Fruit fly (Drosophila melanogaster) whole organism, embryonic: ENCODE data around the gene CG7101.

Experiments
- CG10267 ChIP-seq: fragments of 200-800 bp; sonication (Bioruptor generic); optimal IDR thresholded peaks from 2 replicates; lab custom pipeline; 2018; ENCODE audit warnings: missing biosample characterization, mild to moderate bottlenecking, missing genetic modification characterization, moderate library complexity
- CG11695 ChIP-seq: fragments of 200-800 bp; sonication (Bioruptor generic); IDR thresholded peaks from 3 replicates; pipeline ENCODE4 v1.3.6; 2022; ENCODE audit warnings: missing biosample characterization, missing genetic modification characterization
- CG12071 ChIP-seq: fragments of 200-800 bp; sonication (Bioruptor generic); optimal IDR thresholded peaks from 3 replicates; lab custom pipeline; 2018; ENCODE audit warnings: missing biosample characterization, mild to moderate bottlenecking, missing genetic modification characterization
- CG12155 ChIP-seq: fragments of 200-800 bp; sonication (Bioruptor generic); optimal IDR thresholded peaks from 3 replicates; lab custom pipeline; 2016; ENCODE audit warnings: missing biosample characterization, missing genetic modification characterization
- CG12744 ChIP-seq: fragments of 200-800 bp; sonication (Bioruptor generic); optimal IDR thresholded peaks from 2 replicates; lab custom pipeline; 2016; ENCODE audit warnings: missing biosample characterization, missing genetic modification characterization
- CG13287 ChIP-seq: fragments of 200-800 bp; sonication (Bioruptor generic); IDR thresholded peaks from 2 replicates; pipeline ENCODE4 v1.3.6; 2022; ENCODE audit warnings: missing biosample characterization, missing genetic modification characterization; ENCODE audit not compliant: partially characterized antibody
- CG15269 ChIP-seq: fragments of 200-800 bp; sonication (Bioruptor generic); optimal IDR thresholded peaks from 2 replicates; lab custom pipeline; 2018; ENCODE audit warnings: missing biosample characterization, mild to moderate bottlenecking, missing genetic modification characterization, moderate library complexity
- CG1529 ChIP-seq: fragments of 200-800 bp; sonication (Bioruptor generic); optimal IDR thresholded peaks from 3 replicates; lab custom pipeline; 2018; ENCODE audit warnings: missing biosample characterization, missing genetic modification characterization
- CG16779 ChIP-seq: fragments of 200-800 bp; sonication (Bioruptor generic); IDR thresholded peaks from 2 replicates; pipeline ENCODE4 v1.3.6; 2022; ENCODE audit warnings: missing biosample characterization, missing genetic modification characterization
- CG16863 ChIP-seq: fragments of 200-800 bp; sonication (Bioruptor generic); optimal IDR thresholded peaks from 3 replicates; lab custom pipeline; 2016; ENCODE audit warnings: missing biosample characterization, missing genetic modification characterization
- CG17912 ChIP-seq: fragments of 200-800 bp; sonication (Bioruptor generic); optimal IDR thresholded peaks from 2 replicates; lab custom pipeline; 2018; ENCODE audit warnings: missing biosample characterization, mild to moderate bottlenecking, missing genetic modification characterization
- CG18619 ChIP-seq: fragments of 200-800 bp; sonication (Bioruptor generic); optimal IDR thresholded peaks from 3 replicates; lab custom pipeline; 2017; ENCODE audit warnings: missing biosample characterization, mild to moderate bottlenecking, missing genetic modification characterization
- CG2875 ChIP-seq: fragments of 200-800 bp; sonication (Bioruptor generic); optimal IDR thresholded peaks from 2 replicates; lab custom pipeline; 2017; ENCODE audit warnings: missing biosample characterization, mild to moderate bottlenecking, missing genetic modification characterization, missing genetic modification reagents
- CG3163 ChIP-seq: fragments of 200-800 bp; sonication (Bioruptor generic); optimal IDR thresholded peaks from 3 replicates; lab custom pipeline; 2016; ENCODE audit warnings: missing biosample characterization, missing genetic modification characterization
- CG34376 ChIP-seq: fragments of 200-800 bp; sonication (Bioruptor generic); optimal IDR thresholded peaks from 2 replicates; lab custom pipeline; 2018; ENCODE audit warnings: missing biosample characterization, mild to moderate bottlenecking, missing genetic modification characterization
- CG3847 ChIP-seq: fragments of 200-800 bp; sonication (Bioruptor generic); IDR thresholded peaks from 2 replicates; pipeline ENCODE4 v1.3.6; 2022; ENCODE audit warnings: missing biosample characterization, missing genetic modification characterization
- CG6175 ChIP-seq: fragments of 200-800 bp; sonication (Bioruptor generic); IDR thresholded peaks from 3 replicates; pipeline ENCODE4 v1.3.6; 2022; ENCODE audit warnings: missing biosample characterization, missing genetic modification characterization
- CG8089 ChIP-seq: fragments of 200-800 bp; sonication (Bioruptor generic); optimal IDR thresholded peaks from 3 replicates; lab custom pipeline; 2016; ENCODE audit warnings: missing biosample characterization, missing genetic modification characterization
- Camta ChIP-seq: fragments of 200-800 bp; sonication (Bioruptor generic); optimal IDR thresholded peaks from 2 replicates; lab custom pipeline; 2016; ENCODE audit warnings: missing biosample characterization, missing genetic modification characterization
- CkIIα-i1 ChIP-seq: fragments of 200-800 bp; sonication (Bioruptor generic); IDR thresholded peaks from 2 replicates; pipeline ENCODE4 v1.3.6; 2022; ENCODE audit warnings: missing biosample characterization, missing genetic modification characterization
- CoRest ChIP-seq: fragments of 200-800 bp; sonication (Bioruptor generic); optimal IDR thresholded peaks from 3 replicates; lab custom pipeline; 2018; ENCODE audit warnings: missing biosample characterization, mild to moderate bottlenecking, missing genetic modification characterization, moderate library complexity
- D ChIP-seq, 2 experiments: fragments of 200-800 bp in 1 of 2; fragments of >200 bp in 1 of 2; sonication (Bioruptor generic) in 1 of 2; optimal IDR thresholded peaks; 2 replicates in 1 of 2; 3 replicates in 1 of 2; lab custom pipeline; 2017; ENCODE audit warnings: mild to moderate bottlenecking in 1 of 2, missing biosample characterization in 1 of 2, missing genetic modification characterization in 1 of 2, missing genetic modification reagents in 1 of 2
- Dp ChIP-seq: fragments of 200-800 bp; sonication (Bioruptor generic); optimal IDR thresholded peaks from 2 replicates; lab custom pipeline; 2018; ENCODE audit warnings: missing biosample characterization, mild to moderate bottlenecking, missing genetic modification characterization, moderate library complexity
- H2.0 ChIP-seq: fragments of 200-800 bp; sonication (Bioruptor generic); IDR thresholded peaks from 2 replicates; pipeline ENCODE4 v1.3.6; 2022; ENCODE audit warnings: missing biosample characterization, missing genetic modification characterization
- Hey ChIP-seq: fragments of 200-800 bp; sonication (Bioruptor generic); optimal IDR thresholded peaks from 3 replicates; lab custom pipeline; 2018; ENCODE audit warnings: missing biosample characterization, mild to moderate bottlenecking, missing genetic modification characterization
- HmgZ ChIP-seq: fragments of 200-800 bp; sonication (Bioruptor generic); optimal IDR thresholded peaks from 2 replicates; lab custom pipeline; 2018; ENCODE audit warnings: missing biosample characterization, mild to moderate bottlenecking, missing genetic modification characterization
- Hr3 ChIP-seq: fragments of 200-800 bp; sonication (Bioruptor generic); optimal IDR thresholded peaks from 3 replicates; lab custom pipeline; 2016; ENCODE audit warnings: missing biosample characterization, missing genetic modification characterization
- Med ChIP-seq: fragments of 200-800 bp; sonication (Bioruptor generic); peaks from one replicate; lab custom pipeline; 2016; ENCODE audit warnings: missing biosample characterization, missing genetic modification characterization, mild to moderate bottlenecking, inconsistent platforms, moderate library complexity
- Nf-YB ChIP-seq: fragments of 200-800 bp; sonication (Bioruptor generic); optimal IDR thresholded peaks from 3 replicates; lab custom pipeline; 2019; ENCODE audit warnings: missing biosample characterization, mild to moderate bottlenecking, missing genetic modification characterization, moderate library complexity
- Oli ChIP-seq: fragments of 200-800 bp; sonication (Bioruptor generic); optimal IDR thresholded peaks from 2 replicates; lab custom pipeline; 2018; ENCODE audit warnings: missing biosample characterization, mild to moderate bottlenecking, missing genetic modification characterization, moderate library complexity
- Rx ChIP-seq: fragments of 200-800 bp; sonication (Bioruptor generic); IDR thresholded peaks from 2 replicates; pipeline ENCODE4 v1.3.6; 2022; ENCODE audit warnings: missing biosample characterization, missing genetic modification characterization
- Sry-δ ChIP-seq: fragments of 200-800 bp; sonication (Bioruptor generic); optimal IDR thresholded peaks from 2 replicates; lab custom pipeline; 2016; ENCODE audit warnings: missing biosample characterization, missing genetic modification characterization
- Tbp ChIP-seq: fragments of >200 bp; optimal IDR thresholded peaks from 2 replicates; lab custom pipeline; 2018; ENCODE audit warnings: missing biosample characterization, missing genetic modification characterization
- Trl ChIP-seq, 3 experiments: fragments of >200 bp in 2 of 3; fragments of 200-800 bp in 1 of 3; sonication (Bioruptor generic) in 1 of 3; optimal IDR thresholded peaks; 2 replicates in 1 of 3; 3 replicates in 2 of 3; lab custom pipeline; 2016 to 2017; ENCODE audit warnings: missing biosample characterization in 1 of 3, missing genetic modification characterization in 1 of 3
- Xrp1 ChIP-seq: fragments of 200-800 bp; sonication (Bioruptor generic); IDR thresholded peaks from 2 replicates; pipeline ENCODE4 v1.3.6; 2022; ENCODE audit warnings: missing biosample characterization, missing genetic modification characterization
- cg ChIP-seq: fragments of 200-800 bp; sonication (Bioruptor generic); optimal IDR thresholded peaks from 3 replicates; lab custom pipeline; 2019; ENCODE audit warnings: missing biosample characterization, mild to moderate bottlenecking, missing genetic modification characterization, moderate library complexity
- dimm ChIP-seq: fragments of 200-800 bp; sonication (Bioruptor generic); IDR thresholded peaks from 2 replicates; pipeline ENCODE4 v1.3.6; 2022; ENCODE audit warnings: missing biosample characterization, missing genetic modification characterization
- gcm ChIP-seq: fragments of 200-800 bp; sonication (Bioruptor generic); optimal IDR thresholded peaks from 2 replicates; lab custom pipeline; 2019; ENCODE audit warnings: missing biosample characterization, mild to moderate bottlenecking, missing genetic modification characterization, moderate library complexity
- hbn ChIP-seq: fragments of 200-800 bp; sonication (Bioruptor generic); IDR thresholded peaks from 2 replicates; pipeline ENCODE4 v1.3.6; 2022; ENCODE audit warnings: missing biosample characterization, missing genetic modification characterization; ENCODE audit not compliant: partially characterized antibody
- jing ChIP-seq: fragments of 200-800 bp; sonication (Bioruptor generic); optimal IDR thresholded peaks from 2 replicates; lab custom pipeline; 2018; ENCODE audit warnings: missing biosample characterization, mild to moderate bottlenecking, missing genetic modification characterization
- kni ChIP-seq: fragments of 200-800 bp; sonication (Bioruptor generic); optimal IDR thresholded peaks from 3 replicates; lab custom pipeline; 2017; ENCODE audit warnings: mild to moderate bottlenecking, missing biosample characterization, missing genetic modification reagents, missing genetic modification characterization
- maf-S ChIP-seq: fragments of 200-800 bp; sonication (Bioruptor generic); optimal IDR thresholded peaks from 2 replicates; lab custom pipeline; 2016; ENCODE audit warnings: missing biosample characterization, missing genetic modification characterization
- nmo ChIP-seq: fragments of 200-800 bp; sonication (Bioruptor generic); optimal IDR thresholded peaks from 2 replicates; lab custom pipeline; 2018; ENCODE audit warnings: missing biosample characterization, mild to moderate bottlenecking, missing genetic modification characterization, moderate library complexity
- rib ChIP-seq: fragments of 200-800 bp; sonication (Bioruptor generic); IDR thresholded peaks from 2 replicates; pipeline ENCODE4 v1.3.6; 2022; ENCODE audit warnings: missing biosample characterization, missing genetic modification characterization
- sd ChIP-seq: fragments of 200-800 bp; sonication (Bioruptor generic); optimal IDR thresholded peaks from 3 replicates; lab custom pipeline; 2018; ENCODE audit warnings: missing biosample characterization, mild to moderate bottlenecking, missing genetic modification characterization, moderate library complexity
- seq ChIP-seq: fragments of 200-800 bp; sonication (Bioruptor generic); IDR thresholded peaks from 2 replicates; pipeline ENCODE4 v1.3.6; 2022; ENCODE audit warnings: missing biosample characterization, missing genetic modification characterization
- sisA ChIP-seq: fragments of 200-800 bp; sonication (Bioruptor generic); IDR thresholded peaks from 2 replicates; pipeline ENCODE4 v1.3.6; 2022; ENCODE audit warnings: missing biosample characterization, missing genetic modification characterization
- vfl ChIP-seq: fragments of 200-800 bp; sonication (Bioruptor generic); optimal IDR thresholded peaks from 2 replicates; lab custom pipeline; 2016; ENCODE audit warnings: missing biosample characterization, missing genetic modification characterization

CG7101 gene

DNA sequence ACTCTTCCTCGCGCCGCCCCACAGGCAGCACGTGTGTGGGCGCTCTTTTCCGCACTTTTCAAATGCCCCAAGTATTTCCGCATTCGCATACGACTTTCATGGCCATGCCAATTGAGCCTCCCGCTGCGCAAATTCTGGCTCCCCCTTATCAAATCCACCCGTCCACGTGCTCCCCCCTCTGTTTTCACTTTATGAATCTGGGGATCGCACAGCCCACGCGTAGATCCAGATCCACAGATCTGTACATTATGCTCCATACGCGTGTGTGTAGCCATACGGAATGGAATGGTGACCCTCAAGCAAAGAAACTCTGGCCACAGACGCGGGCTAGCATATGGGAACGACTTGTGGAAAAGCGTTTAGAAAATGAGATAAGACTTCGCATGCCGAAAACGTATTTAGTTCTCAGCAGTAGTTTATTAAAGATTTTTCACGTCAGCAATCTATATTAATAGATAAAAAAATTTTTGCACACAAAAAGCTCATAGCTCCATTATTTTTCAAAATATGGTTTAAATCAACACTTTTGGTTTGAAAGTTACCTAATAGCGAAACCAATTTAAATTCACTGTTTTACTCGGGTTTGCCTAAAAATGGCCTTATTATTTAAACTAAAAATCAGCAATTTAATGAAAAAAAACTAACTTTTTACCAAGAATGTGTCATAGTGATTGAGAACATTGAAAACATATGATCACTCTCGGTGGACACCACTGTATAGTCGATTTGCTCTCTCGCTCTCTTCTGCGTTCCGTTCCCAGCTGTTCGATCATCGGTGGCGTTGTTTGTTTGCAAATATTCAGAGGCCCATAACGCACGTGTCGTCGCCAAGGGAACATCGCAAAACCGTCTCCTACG, 40.8 kb upstream of the CG7101 start (continued):
- peak; percentile 50 for TF ChIP-seq CG12744 (GFP tag; lab: Kevin White, UChicago)
- no peak for TF ChIP-seq Rx (GFP tag; lab: Robert Waterston, UW)
- no peak for TF ChIP-seq dimm (GFP tag; lab: Robert Waterston, UW)
- TF ChIP-seq CG6175: no peak
- no peak for TF ChIP-seq H2.0
- peak; percentile 41 for TF ChIP-seq CG12155 (GFP tag; lab: Kevin White, UChicago)
- no peak for TF ChIP-seq seq (GFP tag; lab: Robert Waterston, UW)
- peak; percentile 91 for TF ChIP-seq Med (GFP tag; lab: Kevin White, UChicago)
- TF ChIP-seq HmgZ: peak; percentile 5
- peak; percentile 72 for TF ChIP-seq CoRest
- TF ChIP-seq Camta: peak; percentile 45
- TF ChIP-seq Tbp: no peak
- TF ChIP-seq CG18619 (GFP tag; lab: Kevin White, UChicago): peak; percentile 66
- TF ChIP-seq Sry-δ (GFP tag; lab: Kevin White, UChicago): no peak
- TF ChIP-seq gcm (GFP tag; lab: Kevin White, UChicago): peak; percentile 50
- no peak for TF ChIP-seq vfl (GFP tag; lab: Kevin White, UChicago)
- no peak for TF ChIP-seq CG1529
- peak; percentile 37 for TF ChIP-seq CG2875 (GFP tag; lab: Kevin White, UChicago)
- TF ChIP-seq sd (tag; lab: Kevin White, UChicago): peak; percentile 55
- TF ChIP-seq CG15269 (tag; lab: Kevin White, UChicago): peak; percentile 68
- no peak for TF ChIP-seq hbn (GFP tag; lab: Robert Waterston, UW)
- peak; percentile 78 for TF ChIP-seq rib (GFP tag; lab: Robert Waterston, UW)
- TF ChIP-seq Hr3: peak; percentile 45
- 0 out of 2 replicates have a peak, but pooled peaks have one; percentile 19 for TF ChIP-seq sisA
- TF ChIP-seq cg: no peak
- TF ChIP-seq maf-S (GFP tag; lab: Kevin White, UChicago): peak; percentile 28
- peak; percentile 24 to 51 for TF ChIP-seq Trl (optimal IDR thresholded peaks at IDR 0.05; lab: Kevin White, UChicago)
- TF ChIP-seq Trl (GFP tag; optimal IDR thresholded peaks at IDR 0.05; lab: Kevin White, UChicago): peak; percentile 31
- TF ChIP-seq CG12071 (GFP tag; lab: Kevin White, UChicago): no peak
- TF ChIP-seq Nf-YB (GFP tag; lab: Kevin White, UChicago): peak; percentile 49
- TF ChIP-seq D (optimal IDR thresholded peaks at IDR 0.05; lab: Kevin White, UChicago): no peak
- peak; percentile 39 for TF ChIP-seq D (GFP tag; optimal IDR thresholded peaks at IDR 0.05; lab: Kevin White, UChicago)
- peak; percentile 15 for TF ChIP-seq CG34376
- peak; percentile 62 for TF ChIP-seq CG16863 (GFP tag; lab: Kevin White, UChicago)
- no peak for TF ChIP-seq Dp (GFP tag; lab: Kevin White, UChicago)
- no peak for TF ChIP-seq CG16779
- TF ChIP-seq CG3163 (GFP tag; lab: Kevin White, UChicago): no peak
- peak; percentile 27; the same call in 1 of the 2 replicates for TF ChIP-seq CG3847 (GFP tag; lab: Robert Waterston, UW)
- no peak for TF ChIP-seq Xrp1 (GFP tag; lab: Robert Waterston, UW)
- TF ChIP-seq CG17912 (GFP tag; lab: Kevin White, UChicago): no peak
- TF ChIP-seq CG8089: no peak
- peak; percentile 6 for TF ChIP-seq Hey (tag; lab: Kevin White, UChicago)
- TF ChIP-seq CG10267 (tag; lab: Kevin White, UChicago): peak; percentile 19
- TF ChIP-seq CkIIα-i1 (GFP tag; lab: Robert Waterston, UW): no peak
- peak; percentile 67 for TF ChIP-seq Oli
- TF ChIP-seq CG11695 (GFP tag; lab: Robert Waterston, UW): peak; percentile 35; the same call in 1 of the 3 replicates
- no peak; the same call in 1 of the 2 replicates for TF ChIP-seq CG13287
- TF ChIP-seq nmo (GFP tag; lab: Kevin White, UChicago): peak; percentile 78
- TF ChIP-seq jing (GFP tag; lab: Kevin White, UChicago): peak; percentile 6
- no peak for TF ChIP-seq kni (GFP tag; lab: Kevin White, UChicago)
